Fruit fly (Drosophila melanogaster) whole organism, embryonic: ENCODE results near the gene CG12118.

Source experiments
- Ada2b ChIP-seq: fragments of 200-800 bp; sonication (Bioruptor generic); IDR thresholded peaks from 2 replicates; pipeline ENCODE4 v1.3.6; 2022; ENCODE audit warnings: missing biosample characterization, missing genetic modification characterization
- Atf6 ChIP-seq: fragments of 200-800 bp; sonication (Bioruptor generic); IDR thresholded peaks from 2 replicates; pipeline ENCODE4 v1.3.6; 2022; ENCODE audit warnings: missing biosample characterization, missing genetic modification characterization
- CG12155 ChIP-seq: fragments of 200-800 bp; sonication (Bioruptor generic); optimal IDR thresholded peaks from 3 replicates; lab custom pipeline; 2016; ENCODE audit warnings: missing biosample characterization, missing genetic modification characterization
- CG1233 ChIP-seq: fragments of 200-800 bp; sonication (Bioruptor generic); optimal IDR thresholded peaks from 4 replicates; lab custom pipeline; 2018; ENCODE audit warnings: missing biosample characterization, mild to moderate bottlenecking, missing genetic modification characterization
- CG13424 ChIP-seq: fragments of 200-800 bp; sonication (Bioruptor generic); optimal IDR thresholded peaks from 2 replicates; lab custom pipeline; 2019; ENCODE audit warnings: missing biosample characterization, mild to moderate bottlenecking, missing genetic modification characterization, moderate library complexity
- CG14014 ChIP-seq: fragments of 200-800 bp; sonication (Bioruptor generic); IDR thresholded peaks from 2 replicates; pipeline ENCODE4 v1.3.6; 2022; ENCODE audit warnings: missing biosample characterization, missing genetic modification characterization
- CG15269 ChIP-seq: fragments of 200-800 bp; sonication (Bioruptor generic); optimal IDR thresholded peaks from 2 replicates; lab custom pipeline; 2018; ENCODE audit warnings: missing biosample characterization, mild to moderate bottlenecking, missing genetic modification characterization, moderate library complexity
- CG17186 ChIP-seq: fragments of 200-800 bp; sonication (Bioruptor generic); optimal IDR thresholded peaks from 3 replicates; lab custom pipeline; 2017; ENCODE audit warnings: missing biosample characterization, missing genetic modification reagents, missing genetic modification characterization
- CG17568 ChIP-seq: fragments of 200-800 bp; sonication (Bioruptor generic); optimal IDR thresholded peaks from 2 replicates; lab custom pipeline; 2018; ENCODE audit warnings: missing biosample characterization, mild to moderate bottlenecking, missing genetic modification characterization, moderate library complexity
- CG31224 ChIP-seq: fragments of 200-800 bp; sonication (Bioruptor generic); IDR thresholded peaks from 2 replicates; pipeline ENCODE4 v1.3.6; 2022; ENCODE audit warnings: missing biosample characterization, missing genetic modification characterization
- CG4328 ChIP-seq: fragments of 200-800 bp; sonication (Bioruptor generic); optimal IDR thresholded peaks from 3 replicates; lab custom pipeline; 2017; ENCODE audit warnings: missing biosample characterization, missing genetic modification reagents, missing genetic modification characterization
- CG43689 ChIP-seq: fragments of 200-800 bp; sonication (Bioruptor generic); IDR thresholded peaks from 2 replicates; pipeline ENCODE4 v1.3.6; 2022; ENCODE audit warnings: missing biosample characterization, missing genetic modification characterization
- CG4730 ChIP-seq: fragments of 200-800 bp; sonication (Bioruptor generic); IDR thresholded peaks from 2 replicates; pipeline ENCODE4 v1.3.6; 2022; ENCODE audit warnings: missing biosample characterization, missing genetic modification characterization
- CG6272 ChIP-seq: fragments of 200-800 bp; sonication (Bioruptor generic); IDR thresholded peaks from 2 replicates; pipeline ENCODE4 v1.3.6; 2022; ENCODE audit warnings: missing biosample characterization, missing genetic modification characterization
- CG7745 ChIP-seq: fragments of 200-800 bp; sonication (Bioruptor generic); optimal IDR thresholded peaks from 2 replicates; lab custom pipeline; 2018; ENCODE audit warnings: missing biosample characterization, mild to moderate bottlenecking, missing genetic modification characterization, moderate library complexity
- CG7839 ChIP-seq: fragments of 200-800 bp; sonication (Bioruptor generic); optimal IDR thresholded peaks from 3 replicates; lab custom pipeline; 2018; ENCODE audit warnings: missing biosample characterization, mild to moderate bottlenecking, missing genetic modification characterization, moderate library complexity
- CG8944 ChIP-seq: fragments of 200-800 bp; sonication (Bioruptor generic); optimal IDR thresholded peaks from 3 replicates; lab custom pipeline; 2016; ENCODE audit warnings: missing biosample characterization, missing genetic modification characterization
- CoRest ChIP-seq: fragments of 200-800 bp; sonication (Bioruptor generic); optimal IDR thresholded peaks from 3 replicates; lab custom pipeline; 2018; ENCODE audit warnings: missing biosample characterization, mild to moderate bottlenecking, missing genetic modification characterization, moderate library complexity
- Dip2 ChIP-seq: fragments of 200-800 bp; sonication (Bioruptor generic); IDR thresholded peaks from 2 replicates; pipeline ENCODE4 v1.3.6; 2022; ENCODE audit warnings: missing biosample characterization, missing genetic modification characterization
- Dll ChIP-seq: fragments of 200-800 bp; sonication (Bioruptor generic); IDR thresholded peaks from 4 replicates; pipeline ENCODE4 v1.3.6; 2022; ENCODE audit warnings: missing biosample characterization, missing genetic modification characterization; ENCODE audit not compliant: partially characterized antibody
- Fer2 ChIP-seq: fragments of 200-800 bp; sonication (Bioruptor generic); optimal IDR thresholded peaks from 2 replicates; lab custom pipeline; 2018; ENCODE audit warnings: missing biosample characterization, mild to moderate bottlenecking, missing genetic modification characterization, moderate library complexity
- Gug ChIP-seq: fragments of 200-800 bp; sonication (Bioruptor generic); IDR thresholded peaks from 4 replicates; pipeline ENCODE4 v1.3.6; 2022; ENCODE audit warnings: missing biosample characterization, missing genetic modification characterization
- Hand ChIP-seq: fragments of 200-800 bp; sonication (Bioruptor generic); optimal IDR thresholded peaks from 2 replicates; lab custom pipeline; 2017; ENCODE audit warnings: mild to moderate bottlenecking, missing biosample characterization, missing genetic modification reagents, missing genetic modification characterization
- Hmr ChIP-seq: fragments of 200-800 bp; sonication (Bioruptor generic); optimal IDR thresholded peaks from 3 replicates; lab custom pipeline; 2017; ENCODE audit warnings: mild to moderate bottlenecking, missing biosample characterization, missing genetic modification reagents, missing genetic modification characterization
- Meics ChIP-seq: fragments of 200-800 bp; sonication (Bioruptor generic); optimal IDR thresholded peaks from 2 replicates; lab custom pipeline; 2017; ENCODE audit warnings: missing biosample characterization, mild to moderate bottlenecking, missing genetic modification characterization
- Mes4 ChIP-seq: fragments of 200-800 bp; sonication (Bioruptor generic); optimal IDR thresholded peaks from 2 replicates; lab custom pipeline; 2016; ENCODE audit warnings: missing biosample characterization, missing genetic modification characterization
- Nf-YC ChIP-seq: fragments of 200-800 bp; optimal IDR thresholded peaks from 3 replicates; lab custom pipeline; 2019; ENCODE audit warnings: missing biosample characterization, mild to moderate bottlenecking, missing genetic modification characterization, moderate library complexity
- Oaz ChIP-seq: fragments of 200-800 bp; sonication (Bioruptor generic); IDR thresholded peaks from 2 replicates; pipeline ENCODE4 v1.3.6; 2022; ENCODE audit warnings: missing biosample characterization, missing genetic modification characterization
- Pdp1 ChIP-seq, 2 experiments: fragments of 200-800 bp; sonication (Bioruptor generic); optimal IDR thresholded peaks; 3 replicates each; lab custom pipeline; 2016; ENCODE audit warnings: missing biosample characterization in 2 of 2, missing genetic modification characterization in 2 of 2, mild to moderate bottlenecking in 1 of 2, moderate library complexity in 1 of 2
- Six4 ChIP-seq: fragments of 200-800 bp; sonication (Bioruptor generic); optimal IDR thresholded peaks from 2 replicates; lab custom pipeline; 2016; ENCODE audit warnings: missing biosample characterization, missing genetic modification characterization
- Sry-δ ChIP-seq: fragments of 200-800 bp; sonication (Bioruptor generic); optimal IDR thresholded peaks from 2 replicates; lab custom pipeline; 2016; ENCODE audit warnings: missing biosample characterization, missing genetic modification characterization
- ab ChIP-seq: fragments of 200-800 bp; sonication (Bioruptor generic); optimal IDR thresholded peaks from 2 replicates; lab custom pipeline; 2016; ENCODE audit warnings: missing biosample characterization, missing genetic modification characterization
- cg ChIP-seq: fragments of 200-800 bp; sonication (Bioruptor generic); optimal IDR thresholded peaks from 3 replicates; lab custom pipeline; 2019; ENCODE audit warnings: missing biosample characterization, mild to moderate bottlenecking, missing genetic modification characterization, moderate library complexity
- chn ChIP-seq: fragments of 200-800 bp; sonication (Bioruptor generic); optimal IDR thresholded peaks from 2 replicates; lab custom pipeline; 2016; ENCODE audit warnings: missing biosample characterization, missing genetic modification characterization
- ci ChIP-seq: fragments of 200-800 bp; sonication (Bioruptor generic); IDR thresholded peaks from 3 replicates; pipeline ENCODE4 v1.3.6; 2022; ENCODE audit warnings: missing biosample characterization, missing genetic modification characterization
- croc ChIP-seq: fragments of 200-800 bp; sonication (Bioruptor generic); conservative IDR thresholded peaks from 3 replicates; pipeline ENCODE4 v1.3.6; 2022; ENCODE audit warnings: missing biosample characterization, missing genetic modification characterization
- fru ChIP-seq: fragments of >200 bp; optimal IDR thresholded peaks from 2 replicates; lab custom pipeline; 2017
- hb ChIP-seq: fragments of 200-800 bp; sonication (Bioruptor generic); IDR thresholded peaks from 3 replicates; pipeline ENCODE4 v1.3.6; 2022; ENCODE audit warnings: missing biosample characterization, missing genetic modification characterization; ENCODE audit not compliant: partially characterized antibody
- jigr1 ChIP-seq: fragments of 200-800 bp; sonication (Bioruptor generic); IDR thresholded peaks from 3 replicates; pipeline ENCODE4 v1.3.6; 2022; ENCODE audit warnings: missing biosample characterization, missing genetic modification characterization
- jing ChIP-seq: fragments of 200-800 bp; sonication (Bioruptor generic); optimal IDR thresholded peaks from 2 replicates; lab custom pipeline; 2018; ENCODE audit warnings: missing biosample characterization, mild to moderate bottlenecking, missing genetic modification characterization
- ken ChIP-seq: fragments of 200-800 bp; sonication (Bioruptor generic); IDR thresholded peaks from 3 replicates; pipeline ENCODE4 v1.3.6; 2022; ENCODE audit warnings: missing biosample characterization, missing genetic modification characterization
- mirr ChIP-seq: fragments of 200-800 bp; sonication (Bioruptor generic); optimal IDR thresholded peaks from 3 replicates; lab custom pipeline; 2018; ENCODE audit warnings: missing biosample characterization, mild to moderate bottlenecking, missing genetic modification characterization
- mld ChIP-seq: fragments of 200-800 bp; sonication (Bioruptor generic); IDR thresholded peaks from 3 replicates; pipeline ENCODE4 v1.3.6; 2022; ENCODE audit warnings: missing biosample characterization, missing genetic modification characterization; ENCODE audit not compliant: partially characterized antibody
- odd ChIP-seq: fragments of 200-800 bp; sonication (Bioruptor generic); optimal IDR thresholded peaks from 2 replicates; lab custom pipeline; 2017; ENCODE audit warnings: missing biosample characterization, mild to moderate bottlenecking, missing genetic modification characterization
- pan ChIP-seq, 4 experiments: fragments of >200 bp in 3 of 4; fragments of 200-800 bp in 1 of 4; sonication (Bioruptor generic) in 1 of 4; optimal IDR thresholded peaks in 3 of 4; IDR thresholded peaks in 1 of 4; 2 replicates each; pipeline versions ENCODE4 v1.3.6 to Lab custom; 2017 to 2022; ENCODE audit warnings: missing biosample characterization in 2 of 4, missing genetic modification characterization in 2 of 4, mixed read lengths in 1 of 4
- pb ChIP-seq: fragments of 200-800 bp; sonication (Bioruptor generic); optimal IDR thresholded peaks from 3 replicates; lab custom pipeline; 2016; ENCODE audit warnings: missing biosample characterization, missing genetic modification characterization
- phol ChIP-seq: fragments of 200-800 bp; sonication (Bioruptor generic); optimal IDR thresholded peaks from 3 replicates; lab custom pipeline; 2018; ENCODE audit warnings: missing biosample characterization, mild to moderate bottlenecking, missing genetic modification characterization, moderate library complexity
- twi ChIP-seq: fragments of 200-800 bp; optimal IDR thresholded peaks from 2 replicates; lab custom pipeline; 2019; ENCODE audit warnings: missing biosample characterization, mild to moderate bottlenecking, missing genetic modification characterization, moderate library complexity
- unc-4 ChIP-seq: fragments of 200-800 bp; sonication (Bioruptor generic); IDR thresholded peaks from 2 replicates; pipeline ENCODE4 v1.3.6; 2022; ENCODE audit warnings: missing biosample characterization, missing genetic modification characterization; ENCODE audit not compliant: partially characterized antibody
- vfl ChIP-seq: fragments of 200-800 bp; sonication (Bioruptor generic); optimal IDR thresholded peaks from 2 replicates; lab custom pipeline; 2016; ENCODE audit warnings: missing biosample characterization, missing genetic modification characterization

CG12118 gene

dm6 chrX:9243417-9243884, 47.2 kb upstream of the CG12118 start, which contains the start of the genes mxc and Larp7 (continued):
- no peak for TF ChIP-seq cg
- TF ChIP-seq Sry-δ (GFP tag; lab: Kevin White, UChicago) = peak; percentile 82
- TF ChIP-seq twi (tag; lab: Kevin White, UChicago) = peak; percentile 69
- 0 out of 3 replicates have a peak, but pooled peaks have one; percentile 15 for TF ChIP-seq jigr1 (GFP tag; lab: Robert Waterston, UW)
- no peak for TF ChIP-seq CG43689 (GFP tag; lab: Robert Waterston, UW)
- TF ChIP-seq Nf-YC = no peak
- TF ChIP-seq Hmr (GFP tag; lab: Kevin White, UChicago) = no peak
- TF ChIP-seq CG4730 (GFP tag; lab: Robert Waterston, UW) = no peak
- TF ChIP-seq phol = peak; percentile 70
- no peak for TF ChIP-seq Meics (GFP tag; lab: Kevin White, UChicago)
- peak; percentile 93 for TF ChIP-seq Dll (GFP tag; lab: Robert Waterston, UW)
- no peak for TF ChIP-seq mirr (GFP tag; lab: Kevin White, UChicago)
- no peak for TF ChIP-seq CG15269
- TF ChIP-seq fru = no peak
- TF ChIP-seq Hand (GFP tag; lab: Kevin White, UChicago) = no peak
- TF ChIP-seq CoRest (tag; lab: Kevin White, UChicago) = peak; percentile 79
- TF ChIP-seq Ada2b (GFP tag; lab: Robert Waterston, UW) = no peak
- TF ChIP-seq Dip2 (GFP tag; lab: Robert Waterston, UW) = no peak
- TF ChIP-seq Pdp1 (GFP tag; optimal IDR thresholded peaks at IDR 0.05; lab: Kevin White, UChicago) = peak; percentile 64 to 73
- TF ChIP-seq Mes4 (GFP tag; lab: Kevin White, UChicago) = peak; percentile 40
- no peak for TF ChIP-seq jing (GFP tag; lab: Kevin White, UChicago)
- 0 out of 2 replicates have a peak, but pooled peaks have one; percentile 26 for TF ChIP-seq CG31224
- no peak for TF ChIP-seq pan (optimal IDR thresholded peaks at IDR 0.05; lab: Kevin White, UChicago)
- TF ChIP-seq pan (GFP tag; optimal IDR thresholded peaks at IDR 0.05 in 1 of 2, IDR thresholded peaks at IDR 0.05 in 1 of 2) = peak in 1 of 2 experiments; percentile 38
- peak; percentile 42 for TF ChIP-seq Six4 (GFP tag; lab: Kevin White, UChicago)
- TF ChIP-seq Gug (GFP tag; lab: Robert Waterston, UW) = peak; percentile 68; the same call in 3 of the 4 replicates
- TF ChIP-seq Oaz (GFP tag; lab: Robert Waterston, UW) = no peak
- peak; percentile 92 for TF ChIP-seq unc-4 (GFP tag; lab: Robert Waterston, UW)
- peak; percentile 64; the same call in 1 of the 3 replicates for TF ChIP-seq mld (GFP tag; lab: Robert Waterston, UW)
- peak; percentile 40; the same call in 1 of the 2 replicates for TF ChIP-seq Atf6 (GFP tag; lab: Robert Waterston, UW)
- TF ChIP-seq CG14014 = peak; percentile 49; the same call in 1 of the 2 replicates
- peak; percentile 47 for TF ChIP-seq vfl (GFP tag; lab: Kevin White, UChicago)
- no peak for TF ChIP-seq CG7839 (tag; lab: Kevin White, UChicago)
- TF ChIP-seq chn = peak; percentile 49
- peak; percentile 65 for TF ChIP-seq CG12155 (GFP tag; lab: Kevin White, UChicago)
- TF ChIP-seq CG13424 (tag; lab: Kevin White, UChicago) = peak; percentile 72
- no peak; the same call in 2 of the 3 replicates for TF ChIP-seq croc (GFP tag; lab: Robert Waterston, UW)
- TF ChIP-seq CG4328 (GFP tag; lab: Kevin White, UChicago) = no peak
- peak; percentile 83 for TF ChIP-seq CG17186 (GFP tag; lab: Kevin White, UChicago)
- TF ChIP-seq CG8944 = peak; percentile 64
- TF ChIP-seq ken (GFP tag; lab: Robert Waterston, UW) = no peak
- no peak for TF ChIP-seq ab
- TF ChIP-seq CG17568 (GFP tag; lab: Kevin White, UChicago) = no peak
- TF ChIP-seq CG1233 (GFP tag; lab: Kevin White, UChicago) = no peak
- TF ChIP-seq hb (GFP tag; lab: Robert Waterston, UW) = peak; percentile 88
- TF ChIP-seq pb (GFP tag; lab: Kevin White, UChicago) = peak; percentile 0
- no peak for TF ChIP-seq odd
- TF ChIP-seq CG7745 = no peak
- TF ChIP-seq CG6272 (GFP tag; lab: Robert Waterston, UW) = peak; percentile 59
- TF ChIP-seq ci = 0 out of 3 replicates have a peak, but pooled peaks have one; percentile 51
- no peak for TF ChIP-seq Fer2 (tag; lab: Kevin White, UChicago)
